Worm (Caenorhabditis elegans): ENCODE results near the gene cal-5.

DNA sequence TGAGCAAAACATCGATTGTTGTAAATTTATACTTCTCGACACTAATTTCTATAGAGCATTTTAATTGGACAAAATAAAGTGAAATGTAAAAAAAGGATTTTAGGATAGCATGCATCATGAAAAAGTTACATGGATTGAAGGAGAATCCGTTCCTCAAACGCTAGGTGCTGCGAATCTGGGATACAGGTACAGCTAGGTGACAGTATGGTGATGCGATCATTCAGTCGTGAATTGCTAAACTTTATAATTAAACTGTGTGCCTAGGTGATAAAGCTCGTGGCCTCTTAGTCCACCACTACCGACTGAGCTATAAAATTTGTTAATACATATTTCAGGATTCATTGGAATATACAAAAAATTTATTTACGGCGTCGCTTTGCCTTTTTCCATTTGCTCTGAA lies 11.2 kb downstream of the cal-5 start:
- TF ChIP-seq nhr-77 (tag; optimal IDR thresholded peaks at IDR 0.05) (no peak), F13H6.1 (tag; optimal IDR thresholded peaks at IDR 0.05) (no peak), aly-2 (tag; optimal IDR thresholded peaks at IDR 0.05) (no peak), lin-11 (tag; optimal IDR thresholded peaks at IDR 0.05) (no peak), lin-13 (GFP tag; optimal IDR thresholded peaks at IDR 0.05) (no peak), ztf-11 (tag; optimal IDR thresholded peaks at IDR 0.05) (no peak), nhr-12 (tag; optimal IDR thresholded peaks at IDR 0.05) (no peak)
